Worm (Caenorhabditis elegans) whole organism, L4/young adult: ENCODE results near the gene F09E10.5.

Experiments used
- W03F9.2 ChIP-seq: fragments of 150-350 bp; optimal IDR thresholded peaks from 2 replicates; lab custom pipeline; 2014; ENCODE audit warnings: missing biosample characterization, missing genetic modification characterization
- dao-5 ChIP-seq: sonication (generic microtip); optimal IDR thresholded peaks from 2 replicates; lab custom pipeline; 2016; ENCODE audit warnings: missing genotype, missing genetic modification characterization, moderate library complexity, missing compliant biosample characterization
- him-1 ChIP-seq: sonication (generic microtip); optimal IDR thresholded peaks from 2 replicates; lab custom pipeline; 2016; ENCODE audit warnings: missing genotype, missing genetic modification reagents, missing genetic modification characterization, missing compliant biosample characterization

- peak; percentile 11 for TF ChIP-seq dao-5 (tag; lab: Kevin White, UChicago)
- TF ChIP-seq W03F9.2, result peak; percentile 30
- TF ChIP-seq him-1 (tag; lab: Kevin White, UChicago), result peak; percentile 56
Observed at ce11 chrX:1454385-1454784, 39.8 kb downstream of the F09E10.5 start.
